Worm (Caenorhabditis elegans): ENCODE data around the gene cnc-1.

The cnc-1 gene

DNA sequence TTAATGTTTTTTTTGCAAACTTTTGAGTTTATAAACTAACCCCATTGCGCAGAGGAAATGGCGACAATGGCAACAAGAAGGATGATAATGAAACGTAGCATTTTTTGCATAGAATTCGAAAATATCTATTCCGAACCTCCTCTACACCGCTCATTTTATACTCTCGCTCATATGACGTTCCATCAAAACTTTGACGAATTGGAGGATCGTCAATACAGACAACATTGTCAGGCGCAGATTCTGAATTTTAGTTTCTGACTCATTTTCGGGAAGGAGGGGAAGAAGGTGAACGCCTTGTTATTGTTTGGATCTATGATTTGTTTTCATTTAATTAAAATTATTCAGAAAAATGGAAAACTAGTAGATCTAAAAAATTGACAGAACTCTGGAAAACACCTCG lies at the start of gene cnc-1:
cnc-1 (minus strand) TSS at position 101 of the 400 bp plus-strand sequence.
- TF ChIP-seq lin-13 (tag; optimal IDR thresholded peaks at IDR 0.05) (no peak), ceh-39 (tag; optimal IDR thresholded peaks at IDR 0.05) (no peak), ces-1 (GFP tag; optimal IDR thresholded peaks at IDR 0.05) (no peak)

DNA sequence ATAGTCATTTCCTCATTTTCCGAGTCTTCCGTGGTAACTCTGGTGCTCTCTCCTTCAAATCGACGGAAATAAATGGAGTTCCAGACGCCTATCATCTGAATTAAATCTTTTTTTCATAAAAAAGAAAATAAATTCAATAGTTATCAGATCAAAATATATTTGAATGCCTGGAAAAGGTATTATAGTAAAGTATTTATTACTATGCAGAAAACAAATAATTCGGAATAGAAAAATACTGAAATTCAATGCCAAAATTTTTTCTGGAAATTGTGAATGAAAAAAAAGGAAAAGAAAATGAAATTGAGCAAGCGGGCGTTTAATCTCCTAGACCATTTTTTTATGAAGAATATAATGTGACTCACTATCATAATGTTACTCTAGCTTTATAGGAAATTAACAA lies 47.4 kb upstream of the cnc-1 start, which contains the start of gene C38C3.6:
C38C3.6 (minus strand) TSS at position 101 of the 400 bp plus-strand sequence.
- TF ChIP-seq unc-62 (GFP tag; optimal IDR thresholded peaks at IDR 0.05) (no peak), pha-4 (tag; optimal IDR thresholded peaks at IDR 0.05) (no peak)

DNA sequence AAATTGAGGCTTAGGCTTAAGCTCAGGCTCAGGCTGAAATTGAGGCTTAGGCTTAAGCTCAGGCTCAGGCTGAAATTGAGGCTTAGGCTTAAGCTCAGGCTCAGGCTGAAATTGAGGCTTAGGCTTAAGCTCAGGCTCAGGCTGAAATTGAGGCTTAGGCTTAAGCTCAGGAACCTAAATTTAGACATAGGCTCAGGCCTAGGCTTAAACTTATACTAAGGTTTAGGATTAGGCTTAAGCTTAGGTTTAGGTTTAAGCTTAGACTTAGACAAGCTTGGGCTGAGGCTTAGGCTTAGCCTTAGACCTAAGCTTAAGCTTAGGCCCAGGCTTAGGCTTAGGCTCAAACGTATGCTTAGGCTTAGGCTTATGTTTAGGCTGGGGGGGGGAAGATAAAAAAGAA lies 46.8 kb upstream of the cnc-1 start:
- peak; percentile 22 for TF ChIP-seq ham-2 (GFP tag; optimal IDR thresholded peaks at IDR 0.05)

- no peak for TF ChIP-seq snpc-4 (tag; optimal IDR thresholded peaks at IDR 0.05)
- no peak for TF ChIP-seq nhr-237 (tag; optimal IDR thresholded peaks at IDR 0.05)
- TF ChIP-seq nhr-76 (tag; optimal IDR thresholded peaks at IDR 0.05), result no peak
- no peak for TF ChIP-seq nhr-2 (tag; optimal IDR thresholded peaks at IDR 0.05)
- TF ChIP-seq ceh-43 (GFP tag; optimal IDR thresholded peaks at IDR 0.05), result no peak
- TF ChIP-seq zip-8 (tag; optimal IDR thresholded peaks at IDR 0.05), result no peak
- TF ChIP-seq cnd-1 (tag; optimal IDR thresholded peaks at IDR 0.05), result no peak
- TF ChIP-seq unc-39 (tag; optimal IDR thresholded peaks at IDR 0.05), result no peak
Observed at ce11 chrV:1488642-1489041, 44.6 kb upstream of the cnc-1 start.

DNA sequence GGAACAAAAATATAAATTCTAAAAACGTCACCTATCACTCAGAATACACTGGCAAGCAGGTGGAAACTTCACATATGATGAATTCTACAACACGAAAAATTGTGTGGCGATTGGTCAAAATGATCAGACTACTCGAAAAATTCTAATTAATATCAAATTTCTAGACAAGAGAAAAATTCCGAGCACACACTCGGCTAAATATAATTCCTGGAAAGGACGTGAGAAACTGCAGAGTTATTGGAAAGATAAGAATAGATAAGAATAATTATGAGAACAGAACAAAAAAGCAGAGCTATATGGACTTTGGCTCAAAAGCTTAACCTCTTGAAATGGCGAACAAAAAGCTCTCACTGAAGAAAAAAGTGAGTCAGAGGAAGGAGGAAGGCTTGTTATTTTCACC lies 43.2 kb upstream of the cnc-1 start:
- TF ChIP-seq ces-1 (GFP tag; optimal IDR thresholded peaks at IDR 0.05) (no peak), nhr-237 (tag; optimal IDR thresholded peaks at IDR 0.05) (no peak), pha-4 (tag; optimal IDR thresholded peaks at IDR 0.05) (no peak), snpc-4 (tag; optimal IDR thresholded peaks at IDR 0.05) (no peak), ceh-39 (tag; optimal IDR thresholded peaks at IDR 0.05) (no peak), ceh-83 (GFP tag; optimal IDR thresholded peaks at IDR 0.05) (no peak), drap-1 (GFP tag; optimal IDR thresholded peaks at IDR 0.05) (no peak), mep-1 (tag; optimal IDR thresholded peaks at IDR 0.05) (no peak), hlh-1 (tag; optimal IDR thresholded peaks at IDR 0.05) (no peak), cnd-1 (tag; optimal IDR thresholded peaks at IDR 0.05) (no peak), blmp-1 (tag; optimal IDR thresholded peaks at IDR 0.05) (no peak), unc-62 (GFP tag; optimal IDR thresholded peaks at IDR 0.05) (no peak)

DNA sequence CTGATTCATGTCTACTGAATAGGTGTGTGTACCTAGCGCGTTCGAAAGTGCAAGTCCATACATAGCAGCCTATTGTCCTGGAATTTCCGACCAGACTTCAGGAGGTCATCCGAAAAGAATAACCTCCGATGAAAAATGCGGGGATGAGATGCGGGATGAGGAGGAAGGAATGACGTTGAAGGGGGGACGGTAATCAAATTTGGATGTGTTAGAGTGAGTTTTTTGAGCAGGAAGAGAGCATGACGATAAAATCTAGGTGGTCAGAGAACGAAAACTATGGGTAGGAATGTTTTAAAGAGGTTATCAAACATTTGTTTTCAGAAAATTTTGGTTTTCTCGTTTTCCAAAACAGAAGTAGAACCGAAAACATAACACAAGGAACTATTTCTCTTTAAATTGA lies 42.0 kb upstream of the cnc-1 start:
- no peak for TF ChIP-seq ces-1 (GFP tag; optimal IDR thresholded peaks at IDR 0.05)
- TF ChIP-seq lin-13 (tag; optimal IDR thresholded peaks at IDR 0.05), result no peak
- no peak for TF ChIP-seq nhr-12 (tag; optimal IDR thresholded peaks at IDR 0.05)
- no peak for TF ChIP-seq elt-3 (tag; optimal IDR thresholded peaks at IDR 0.05)
- no peak for TF ChIP-seq unc-120 (tag; optimal IDR thresholded peaks at IDR 0.05; ENCODE audit: poor library complexity, severe bottlenecking)
- no peak for TF ChIP-seq mab-5 (tag; optimal IDR thresholded peaks at IDR 0.05)

DNA sequence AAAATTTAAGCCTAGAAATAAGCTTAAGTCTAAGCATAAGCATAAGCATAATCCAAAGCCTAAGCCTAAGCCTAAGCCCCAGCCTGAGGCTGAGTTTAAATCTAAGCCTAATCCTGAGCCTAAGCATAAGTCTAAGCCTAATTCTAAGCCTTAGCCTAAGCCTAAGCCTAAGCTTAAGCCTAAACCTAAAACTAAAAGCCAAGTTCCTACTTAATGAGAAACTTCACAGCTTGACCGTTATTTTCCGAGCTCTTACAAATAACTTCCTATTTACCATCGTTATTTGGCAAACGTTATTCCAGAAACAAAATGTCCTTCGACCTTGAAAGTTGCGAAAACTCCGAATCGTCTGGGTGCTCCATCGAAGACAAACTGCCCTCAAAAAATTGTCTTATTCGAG lies 37.7 kb upstream of the cnc-1 start, which contains the start of gene C38C3.4:
C38C3.4 (plus strand) TSS at position 301 of the 400 bp plus-strand sequence.
- TF ChIP-seq nhr-2 (tag; optimal IDR thresholded peaks at IDR 0.05), result no peak
- no peak for TF ChIP-seq M03D4.4 (tag; optimal IDR thresholded peaks at IDR 0.05)
- no peak for TF ChIP-seq sem-2 (GFP tag; optimal IDR thresholded peaks at IDR 0.05)
- TF ChIP-seq unc-39 (tag; optimal IDR thresholded peaks at IDR 0.05), result no peak
- TF ChIP-seq mab-5 (tag; optimal IDR thresholded peaks at IDR 0.05), result no peak
- TF ChIP-seq nhr-28 (tag; optimal IDR thresholded peaks at IDR 0.05), result no peak
- TF ChIP-seq flh-1 (GFP tag; optimal IDR thresholded peaks at IDR 0.05), result no peak
- TF ChIP-seq drap-1 (GFP tag; optimal IDR thresholded peaks at IDR 0.05), result no peak
- no peak for TF ChIP-seq mep-1 (tag; optimal IDR thresholded peaks at IDR 0.05)
- no peak for TF ChIP-seq ceh-43 (GFP tag; optimal IDR thresholded peaks at IDR 0.05)
- TF ChIP-seq unc-120 (tag; optimal IDR thresholded peaks at IDR 0.05; ENCODE audit: poor library complexity, severe bottlenecking), result no peak
- TF ChIP-seq unc-62 (GFP tag; optimal IDR thresholded peaks at IDR 0.05), result no peak
- TF ChIP-seq mls-2 (tag; optimal IDR thresholded peaks at IDR 0.05), result no peak
- TF ChIP-seq lin-32 (GFP tag; optimal IDR thresholded peaks at IDR 0.05), result no peak
- TF ChIP-seq ceh-39 (tag; optimal IDR thresholded peaks at IDR 0.05), result no peak
- no peak for TF ChIP-seq lin-13 (tag; optimal IDR thresholded peaks at IDR 0.05)
- no peak for TF ChIP-seq cnd-1 (tag; optimal IDR thresholded peaks at IDR 0.05)
